Fruit fly (Drosophila melanogaster) whole organism, embryonic: ENCODE data around the gene CoRest.

Experiments used
- CG1024 ChIP-seq: fragments of 200-800 bp; sonication (Bioruptor generic); IDR thresholded peaks from 2 replicates; pipeline ENCODE4 v1.3.6; 2022; ENCODE audit warnings: missing biosample characterization, missing genetic modification characterization
- CG10565 ChIP-seq: fragments of 200-800 bp; sonication (Bioruptor generic); optimal IDR thresholded peaks from 3 replicates; lab custom pipeline; 2016; ENCODE audit warnings: missing biosample characterization, mild to moderate bottlenecking, missing genetic modification characterization
- CG11093 ChIP-seq: fragments of 200-800 bp; sonication (Bioruptor generic); IDR thresholded peaks from 3 replicates; pipeline ENCODE4 v1.3.6; 2022; ENCODE audit warnings: missing biosample characterization, missing genetic modification characterization
- CG12659 ChIP-seq: fragments of 200-800 bp; sonication (Bioruptor generic); optimal IDR thresholded peaks from 3 replicates; lab custom pipeline; 2017; ENCODE audit warnings: mild to moderate bottlenecking, missing biosample characterization, missing genetic modification reagents, missing genetic modification characterization
- CG13287 ChIP-seq: fragments of 200-800 bp; sonication (Bioruptor generic); IDR thresholded peaks from 2 replicates; pipeline ENCODE4 v1.3.6; 2022; ENCODE audit warnings: missing biosample characterization, missing genetic modification characterization; ENCODE audit not compliant: partially characterized antibody
- CG13296 ChIP-seq: fragments of 200-800 bp; sonication (Bioruptor generic); optimal IDR thresholded peaks from 3 replicates; lab custom pipeline; 2018; ENCODE audit warnings: missing biosample characterization, mild to moderate bottlenecking, missing genetic modification characterization
- CG13624 ChIP-seq: fragments of 200-800 bp; sonication (Bioruptor generic); optimal IDR thresholded peaks from 2 replicates; lab custom pipeline; 2016; ENCODE audit warnings: missing biosample characterization, missing genetic modification characterization
- CG1603 ChIP-seq: fragments of 200-800 bp; sonication (Bioruptor generic); optimal IDR thresholded peaks from 2 replicates; lab custom pipeline; 2019; ENCODE audit warnings: missing biosample characterization, mild to moderate bottlenecking, missing genetic modification characterization, moderate library complexity
- CG17612 ChIP-seq: fragments of 200-800 bp; sonication (Bioruptor generic); IDR thresholded peaks from 2 replicates; pipeline ENCODE4 v1.3.6; 2022; ENCODE audit warnings: missing biosample characterization, missing genetic modification characterization
- CG1792 ChIP-seq: fragments of 200-800 bp; sonication (Bioruptor generic); optimal IDR thresholded peaks from 2 replicates; lab custom pipeline; 2016; ENCODE audit warnings: missing biosample characterization, missing genetic modification characterization
- CG18476 ChIP-seq: fragments of 200-800 bp; sonication (Bioruptor generic); optimal IDR thresholded peaks from 2 replicates; lab custom pipeline; 2016; ENCODE audit warnings: missing biosample characterization, mild to moderate bottlenecking, missing genetic modification characterization
- CG18764 ChIP-seq: fragments of 200-800 bp; sonication (Bioruptor generic); optimal IDR thresholded peaks from 3 replicates; lab custom pipeline; 2016; ENCODE audit warnings: missing biosample characterization, missing genetic modification characterization
- CG2116 ChIP-seq: fragments of 200-800 bp; sonication (Bioruptor generic); optimal IDR thresholded peaks from 3 replicates; lab custom pipeline; 2018; ENCODE audit warnings: missing biosample characterization, mild to moderate bottlenecking, missing genetic modification characterization
- CG2129 ChIP-seq: fragments of 200-800 bp; sonication (Bioruptor generic); IDR thresholded peaks from 2 replicates; pipeline ENCODE4 v1.3.6; 2022; ENCODE audit warnings: missing biosample characterization, missing genetic modification characterization; ENCODE audit not compliant: partially characterized antibody
- CG2199 ChIP-seq: fragments of 200-800 bp; sonication (Bioruptor generic); IDR thresholded peaks from 3 replicates; pipeline ENCODE4 v1.3.6; 2022; ENCODE audit warnings: missing biosample characterization, missing genetic modification characterization
- CG2712 ChIP-seq: fragments of 200-800 bp; optimal IDR thresholded peaks from 3 replicates; lab custom pipeline; 2019; ENCODE audit warnings: missing biosample characterization, mild to moderate bottlenecking, missing genetic modification characterization, moderate library complexity
- CG2875 ChIP-seq: fragments of 200-800 bp; sonication (Bioruptor generic); optimal IDR thresholded peaks from 2 replicates; lab custom pipeline; 2017; ENCODE audit warnings: missing biosample characterization, mild to moderate bottlenecking, missing genetic modification characterization, missing genetic modification reagents
- CG30431 ChIP-seq: fragments of 200-800 bp; sonication (Bioruptor generic); optimal IDR thresholded peaks from 2 replicates; lab custom pipeline; 2017; ENCODE audit warnings: missing biosample characterization, missing genetic modification characterization
- CG32532 ChIP-seq: fragments of 200-800 bp; sonication (Bioruptor generic); IDR thresholded peaks from 2 replicates; pipeline ENCODE4 v1.3.6; 2022; ENCODE audit warnings: missing biosample characterization, missing genetic modification characterization
- CG34224 ChIP-seq: fragments of 200-800 bp; sonication (Bioruptor generic); IDR thresholded peaks from 3 replicates; pipeline ENCODE4 v1.3.6; 2022; ENCODE audit warnings: missing biosample characterization, missing genetic modification characterization; ENCODE audit not compliant: partially characterized antibody
- CG3847 ChIP-seq: fragments of 200-800 bp; sonication (Bioruptor generic); IDR thresholded peaks from 2 replicates; pipeline ENCODE4 v1.3.6; 2022; ENCODE audit warnings: missing biosample characterization, missing genetic modification characterization
- CG4328 ChIP-seq: fragments of 200-800 bp; sonication (Bioruptor generic); optimal IDR thresholded peaks from 3 replicates; lab custom pipeline; 2017; ENCODE audit warnings: missing biosample characterization, missing genetic modification reagents, missing genetic modification characterization
- CG6813 ChIP-seq: fragments of 200-800 bp; sonication (Bioruptor generic); optimal IDR thresholded peaks from 2 replicates; lab custom pipeline; 2017; ENCODE audit warnings: missing biosample characterization, missing genetic modification characterization, mild to moderate bottlenecking, moderate library complexity, missing genetic modification reagents
- CG7786 ChIP-seq: fragments of 200-800 bp; sonication (Bioruptor generic); optimal IDR thresholded peaks from 2 replicates; lab custom pipeline; 2016; ENCODE audit warnings: missing biosample characterization, missing genetic modification characterization
- CG8478 ChIP-seq: fragments of >200 bp; optimal IDR thresholded peaks from 2 replicates; lab custom pipeline; 2018
- CG8924 ChIP-seq: fragments of 200-800 bp; optimal IDR thresholded peaks from 3 replicates; lab custom pipeline; 2019; ENCODE audit warnings: missing biosample characterization, mild to moderate bottlenecking, missing genetic modification characterization, moderate library complexity
- CG9817 ChIP-seq: fragments of 200-800 bp; sonication (Bioruptor generic); optimal IDR thresholded peaks from 2 replicates; lab custom pipeline; 2018; ENCODE audit warnings: missing biosample characterization, mild to moderate bottlenecking, missing genetic modification characterization, moderate library complexity
- CG9932 ChIP-seq: fragments of 200-800 bp; sonication (Bioruptor generic); IDR thresholded peaks from 2 replicates; pipeline ENCODE4 v1.3.6; 2022; ENCODE audit warnings: missing biosample characterization, missing genetic modification characterization
- CTCF ChIP-seq: fragments of 200-800 bp; sonication (Bioruptor generic); optimal IDR thresholded peaks from 2 replicates; lab custom pipeline; 2017; ENCODE audit warnings: missing biosample characterization, mild to moderate bottlenecking, missing genetic modification characterization, moderate library complexity
- D ChIP-seq, 2 experiments: fragments of 200-800 bp in 1 of 2; fragments of >200 bp in 1 of 2; sonication (Bioruptor generic) in 1 of 2; optimal IDR thresholded peaks; 2 replicates in 1 of 2; 3 replicates in 1 of 2; lab custom pipeline; 2017; ENCODE audit warnings: mild to moderate bottlenecking in 1 of 2, missing biosample characterization in 1 of 2, missing genetic modification characterization in 1 of 2, missing genetic modification reagents in 1 of 2
- Dbx ChIP-seq: fragments of 200-800 bp; sonication (Bioruptor generic); IDR thresholded peaks from 3 replicates; pipeline ENCODE4 v1.3.6; 2022; ENCODE audit warnings: missing biosample characterization, missing genetic modification characterization
- Dip2 ChIP-seq: fragments of 200-800 bp; sonication (Bioruptor generic); IDR thresholded peaks from 2 replicates; pipeline ENCODE4 v1.3.6; 2022; ENCODE audit warnings: missing biosample characterization, missing genetic modification characterization
- Fer1 ChIP-seq: fragments of 200-800 bp; sonication (Bioruptor generic); optimal IDR thresholded peaks from 2 replicates; lab custom pipeline; 2017; ENCODE audit warnings: missing biosample characterization, mild to moderate bottlenecking, missing genetic modification characterization
- H2.0 ChIP-seq: fragments of 200-800 bp; sonication (Bioruptor generic); IDR thresholded peaks from 2 replicates; pipeline ENCODE4 v1.3.6; 2022; ENCODE audit warnings: missing biosample characterization, missing genetic modification characterization
- Oaz ChIP-seq: fragments of 200-800 bp; sonication (Bioruptor generic); IDR thresholded peaks from 2 replicates; pipeline ENCODE4 v1.3.6; 2022; ENCODE audit warnings: missing biosample characterization, missing genetic modification characterization
- Sry-β ChIP-seq: fragments of 200-800 bp; sonication (Bioruptor generic); optimal IDR thresholded peaks from 2 replicates; lab custom pipeline; 2018; ENCODE audit warnings: missing biosample characterization, mild to moderate bottlenecking, missing genetic modification characterization, moderate library complexity
- Stat92E ChIP-seq, 3 experiments: fragments of >200 bp in 2 of 3; fragments of 200-800 bp in 1 of 3; sonication (Bioruptor generic) in 1 of 3; optimal IDR thresholded peaks; 2 replicates each; lab custom pipeline; 2017 to 2019; ENCODE audit warnings: missing biosample characterization in 3 of 3, missing genetic modification characterization in 3 of 3, mild to moderate bottlenecking in 1 of 3, moderate library complexity in 1 of 3
- abd-A ChIP-seq: fragments of 200-800 bp; sonication (Bioruptor generic); optimal IDR thresholded peaks from 3 replicates; lab custom pipeline; 2019; ENCODE audit warnings: missing biosample characterization, mild to moderate bottlenecking, missing genetic modification characterization, moderate library complexity
- ac ChIP-seq: fragments of 200-800 bp; sonication (Bioruptor generic); optimal IDR thresholded peaks from 3 replicates; lab custom pipeline; 2017; ENCODE audit warnings: missing biosample characterization, mild to moderate bottlenecking, missing genetic modification characterization
- bigmax ChIP-seq: fragments of 200-800 bp; sonication (Bioruptor generic); optimal IDR thresholded peaks from 2 replicates; lab custom pipeline; 2018; ENCODE audit warnings: missing biosample characterization, mild to moderate bottlenecking, missing genetic modification characterization
- crp ChIP-seq, 2 experiments: fragments of 200-800 bp; sonication (Bioruptor generic); optimal IDR thresholded peaks; 2 replicates in 1 of 2; 3 replicates in 1 of 2; lab custom pipeline; 2017; ENCODE audit warnings: missing biosample characterization in 2 of 2, missing genetic modification characterization in 2 of 2, mild to moderate bottlenecking in 1 of 2, moderate library complexity in 1 of 2
- dpn ChIP-seq, 2 experiments: fragments of 200-800 bp; sonication (Bioruptor generic); optimal IDR thresholded peaks; 3 replicates each; lab custom pipeline; 2016; ENCODE audit warnings: missing biosample characterization in 2 of 2, missing genetic modification characterization in 2 of 2
- lbe ChIP-seq: fragments of 200-800 bp; sonication (Bioruptor generic); optimal IDR thresholded peaks from 2 replicates; lab custom pipeline; 2016; ENCODE audit warnings: missing biosample characterization, mild to moderate bottlenecking, missing genetic modification characterization
- p53 ChIP-seq: fragments of 200-800 bp; sonication (Bioruptor generic); optimal IDR thresholded peaks from 2 replicates; lab custom pipeline; 2016; ENCODE audit warnings: missing biosample characterization, missing genetic modification characterization
- pum ChIP-seq: fragments of 200-800 bp; sonication (Bioruptor generic); optimal IDR thresholded peaks from 2 replicates; lab custom pipeline; 2016; ENCODE audit warnings: missing biosample characterization, missing genetic modification characterization
- sima ChIP-seq: fragments of 200-800 bp; sonication (Bioruptor generic); optimal IDR thresholded peaks from 2 replicates; lab custom pipeline; 2016; ENCODE audit warnings: missing biosample characterization, missing genetic modification characterization
- sqz ChIP-seq: fragments of 200-800 bp; sonication (Bioruptor generic); optimal IDR thresholded peaks from 3 replicates; lab custom pipeline; 2018; ENCODE audit warnings: missing biosample characterization, mild to moderate bottlenecking, missing genetic modification characterization
- stc ChIP-seq: fragments of 200-800 bp; sonication (Bioruptor generic); IDR thresholded peaks from 2 replicates; pipeline ENCODE4 v1.3.6; 2022; ENCODE audit warnings: missing biosample characterization, missing genetic modification characterization
- tin ChIP-seq: fragments of 200-800 bp; sonication (Bioruptor generic); optimal IDR thresholded peaks from 3 replicates; lab custom pipeline; 2016; ENCODE audit warnings: missing biosample characterization, missing genetic modification characterization
- vvl ChIP-seq: fragments of 200-800 bp; sonication (Bioruptor generic); IDR thresholded peaks from 2 replicates; pipeline ENCODE4 v1.3.6; 2022; ENCODE audit warnings: missing biosample characterization, missing genetic modification characterization
- zen2 ChIP-seq: fragments of 200-800 bp; sonication (Bioruptor generic); IDR thresholded peaks from 3 replicates; pipeline ENCODE4 v1.3.6; 2022; ENCODE audit warnings: missing biosample characterization, missing genetic modification characterization; ENCODE audit not compliant: partially characterized antibody

CoRest gene

dm6 chrX:19494285-19494684, 27.4 kb upstream of the CoRest start, which contains the start of gene CG12204 (continued):
- TF ChIP-seq Oaz (GFP tag; lab: Robert Waterston, UW) (no peak), ac (GFP tag; lab: Kevin White, UChicago) (no peak), Dbx (GFP tag; lab: Robert Waterston, UW) (0 out of 3 replicates have a peak, but pooled peaks have one; percentile 40), CG18476 (no peak), CG4328 (GFP tag; lab: Kevin White, UChicago) (no peak), H2.0 (GFP tag; lab: Robert Waterston, UW) (no peak), CG30431 (GFP tag; lab: Kevin White, UChicago) (no peak), Stat92E (GFP tag; optimal IDR thresholded peaks at IDR 0.05; lab: Kevin White, UChicago) (no peak), Dip2 (no peak), CG17612 (GFP tag; lab: Robert Waterston, UW) (no peak), CG1024 (no peak), vvl (GFP tag; lab: Robert Waterston, UW) (peak; percentile 23; the same call in 1 of the 2 replicates), CG32532 (peak; percentile 52), CG2129 (no peak), CG1792 (GFP tag; lab: Kevin White, UChicago) (no peak), CG18764 (GFP tag; lab: Kevin White, UChicago) (no peak), CG3847 (GFP tag; lab: Robert Waterston, UW) (peak; percentile 43; the same call in 1 of the 2 replicates), CG10565 (GFP tag; lab: Kevin White, UChicago) (no peak), crp (GFP tag; optimal IDR thresholded peaks at IDR 0.05; lab: Kevin White, UChicago) (no peak), CG13296 (no peak), lbe (GFP tag; lab: Kevin White, UChicago) (no peak), CG9932 (GFP tag; lab: Robert Waterston, UW) (peak; percentile 20; the same call in 1 of the 2 replicates), abd-A (tag; lab: Kevin White, UChicago) (no peak), dpn (GFP tag; optimal IDR thresholded peaks at IDR 0.05; lab: Kevin White, UChicago) (peak in 1 of 2 experiments; percentile 10), CG2116 (GFP tag; lab: Kevin White, UChicago) (no peak), CG13624 (GFP tag; lab: Kevin White, UChicago) (no peak), zen2 (GFP tag; lab: Robert Waterston, UW) (0 out of 3 replicates have a peak, but pooled peaks have one; percentile 13), CG8478 (lab: Kevin White, UChicago) (no peak), D (optimal IDR thresholded peaks at IDR 0.05; lab: Kevin White, UChicago) (no peak), D (GFP tag; optimal IDR thresholded peaks at IDR 0.05; lab: Kevin White, UChicago) (no peak), bigmax (GFP tag; lab: Kevin White, UChicago) (no peak), sima (GFP tag; lab: Kevin White, UChicago) (no peak), CG2712 (tag; lab: Kevin White, UChicago) (no peak), CG2875 (GFP tag; lab: Kevin White, UChicago) (no peak), CG1603 (tag; lab: Kevin White, UChicago) (no peak), CG2199 (GFP tag; lab: Robert Waterston, UW) (no peak), stc (no peak), CG6813 (GFP tag; lab: Kevin White, UChicago) (no peak), CG13287 (GFP tag; lab: Robert Waterston, UW) (no peak; the same call in 1 of the 2 replicates), CG12659 (GFP tag; lab: Kevin White, UChicago) (peak; percentile 22), p53 (no peak), Sry-β (GFP tag; lab: Kevin White, UChicago) (no peak), CG34224 (GFP tag; lab: Robert Waterston, UW) (no peak), CG7786 (GFP tag; lab: Kevin White, UChicago) (peak; percentile 43), sqz (GFP tag; lab: Kevin White, UChicago) (no peak), tin (GFP tag; lab: Kevin White, UChicago) (no peak), CTCF (GFP tag; lab: Kevin White, UChicago) (no peak), pum (GFP tag; lab: Kevin White, UChicago) (no peak), Fer1 (GFP tag; lab: Kevin White, UChicago) (peak; percentile 4), CG8924 (tag; lab: Kevin White, UChicago) (no peak), CG9817 (tag; lab: Kevin White, UChicago) (no peak), CG11093 (GFP tag; lab: Robert Waterston, UW) (no peak)
